Worm (Caenorhabditis elegans): ENCODE results near the gene Y113G7A.12.

Gene Y113G7A.12

ce11 chrV:20143711-20144110 is 1.3 kb downstream of the Y113G7A.12 start:
- TF ChIP-seq tlf-1 (GFP tag; optimal IDR thresholded peaks at IDR 0.05), result no peak
- peak; percentile 61 for TF ChIP-seq snpc-1.1 (tag; optimal IDR thresholded peaks at IDR 0.05; ENCODE audit: insufficient read depth)
- TF ChIP-seq snpc-4 (GFP tag; optimal IDR thresholded peaks at IDR 0.05), result no peak
- TF ChIP-seq snpc-4 (tag; optimal IDR thresholded peaks at IDR 0.05), result peak in 2 of 4 experiments; percentile 72 to 79

- TF ChIP-seq hrde-1 (tag; optimal IDR thresholded peaks at IDR 0.05; ENCODE audit: borderline replicate concordance) (no peak), efl-1 (GFP tag; optimal IDR thresholded peaks at IDR 0.05) (no peak), nhr-120 (GFP tag; IDR thresholded peaks at IDR 0.05) (no peak), nhr-80 (tag; optimal IDR thresholded peaks at IDR 0.05) (peak; percentile 79), nfya-1 (tag; optimal IDR thresholded peaks at IDR 0.05; ENCODE audit: borderline replicate concordance, insufficient read depth) (no peak), attf-5 (GFP tag; optimal IDR thresholded peaks at IDR 0.05) (peak; percentile 41)
Measured at ce11 chrV:20147662-20148245, 5.4 kb downstream of the Y113G7A.12 start, which contains the start of gene Y113G7A.13. Gene Y113G7A.13 (plus strand): TSS chrV:20148195.

- TF ChIP-seq nhr-80 (tag; optimal IDR thresholded peaks at IDR 0.05) (no peak), ama-1 (optimal IDR thresholded peaks at IDR 0.05) (no peak), ama-1 (GFP tag; optimal IDR thresholded peaks at IDR 0.05) (no peak), attf-6 (GFP tag; IDR thresholded peaks at IDR 0.05) (no peak), rpc-1 (optimal IDR thresholded peaks at IDR 0.05) (no peak), rpc-1 (tag; optimal IDR thresholded peaks at IDR 0.05) (no peak), bed-1 (GFP tag; IDR thresholded peaks at IDR 0.05) (no peak), F55B11.4 (tag; optimal IDR thresholded peaks at IDR 0.05; ENCODE audit: borderline replicate concordance, insufficient read depth) (no peak), hmg-1.2 (GFP tag; IDR thresholded peaks at IDR 0.05) (no peak), mes-4 (tag; optimal IDR thresholded peaks at IDR 0.05) (no peak), athp-1 (tag; optimal IDR thresholded peaks at IDR 0.05) (no peak), ceh-58 (GFP tag; IDR thresholded peaks at IDR 0.05) (no peak), T26A5.8 (tag; optimal IDR thresholded peaks at IDR 0.05) (no peak), ceh-40 (GFP tag; IDR thresholded peaks at IDR 0.05) (no peak), F10E7.11 (tag; optimal IDR thresholded peaks at IDR 0.05) (no peak)
Measured at ce11 chrV:20151432-20151831, 9.0 kb downstream of the Y113G7A.12 start, which contains the start of gene F19B2.7. Gene F19B2.7 (plus strand): TSS chrV:20151732.

- TF ChIP-seq attf-5 (GFP tag; optimal IDR thresholded peaks at IDR 0.05) (no peak), rpc-1 (optimal IDR thresholded peaks at IDR 0.05) (peak; percentile 39), rpc-1 (tag; optimal IDR thresholded peaks at IDR 0.05) (peak; percentile 71), B0261.1 (tag; optimal IDR thresholded peaks at IDR 0.05) (peak; percentile 39), tbp1 (GFP tag; optimal IDR thresholded peaks at IDR 0.05) (peak; percentile 64)
Measured at ce11 chrV:20151855-20152254, 9.5 kb downstream of the Y113G7A.12 start.

ce11 chrV:20158223-20158622 is 15.8 kb downstream of the Y113G7A.12 start, which contains the start of gene F19B2.6:
Gene F19B2.6 (plus strand): TSS chrV:20158523.
- TF ChIP-seq sptf-2 (GFP tag; optimal IDR thresholded peaks at IDR 0.05) (no peak), egrh-3 (GFP tag; IDR thresholded peaks at IDR 0.05) (no peak), K11D2.4 (GFP tag; IDR thresholded peaks at IDR 0.05) (no peak), Y67H2A.10 (GFP tag; conservative IDR thresholded peaks at IDR 0.05) (no peak), ama-1 (optimal IDR thresholded peaks at IDR 0.05) (no peak), ama-1 (GFP tag; optimal IDR thresholded peaks at IDR 0.05) (no peak), ets-4 (GFP tag; optimal IDR thresholded peaks at IDR 0.05) (no peak), let-607 (tag; optimal IDR thresholded peaks at IDR 0.05) (no peak), ztf-25 (GFP tag; IDR thresholded peaks at IDR 0.05) (no peak), lin-40 (tag; optimal IDR thresholded peaks at IDR 0.05) (no peak), dpff-1 (tag; optimal IDR thresholded peaks at IDR 0.05) (no peak), cebp-1 (GFP tag; IDR thresholded peaks at IDR 0.05) (no peak), cebp-1 (tag; optimal IDR thresholded peaks at IDR 0.05) (no peak), madf-8 (GFP tag; conservative IDR thresholded peaks at IDR 0.05) (no peak), unc-130 (GFP tag; optimal IDR thresholded peaks at IDR 0.05) (no peak), tlf-1 (GFP tag; optimal IDR thresholded peaks at IDR 0.05) (no peak)
